Fruit fly (Drosophila melanogaster): ENCODE data around the gene Ncoa6.

dm6 chr2L:5338721-5339036 lies 12.2 kb upstream of the Ncoa6 start:
- TF ChIP-seq psq (optimal IDR thresholded peaks at IDR 0.05) = no peak
- no peak for TF ChIP-seq insv (optimal IDR thresholded peaks at IDR 0.05)
